Fruit fly (Drosophila melanogaster): ENCODE measurements around the gene CG15820.

CG15820 gene

DNA sequence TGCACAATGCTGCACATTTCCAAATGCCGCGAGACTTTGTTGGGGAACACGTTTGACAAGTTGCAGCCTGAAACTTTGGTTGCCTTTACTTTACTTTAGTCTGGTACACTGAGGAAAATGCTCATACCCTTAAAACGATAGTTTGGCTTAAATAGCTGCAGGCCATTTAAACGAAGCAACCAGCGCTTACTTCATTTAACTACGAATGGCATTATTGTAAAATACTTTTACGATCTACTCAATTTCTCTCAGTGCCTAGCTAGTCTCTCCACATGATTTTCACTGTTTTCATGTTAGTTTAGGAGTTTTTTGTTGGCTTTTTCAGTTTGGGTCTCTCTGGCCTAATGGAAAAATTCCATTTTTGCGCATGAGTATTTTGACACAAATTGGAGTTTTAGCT, 12.1 kb downstream of the CG15820 start (continued):
- TF ChIP-seq vnd (GFP tag; IDR thresholded peaks at IDR 0.05; ENCODE audit: partially characterized antibody) (no peak), CG14014 (GFP tag; IDR thresholded peaks at IDR 0.05) (peak; percentile 82), CG4854 (GFP tag; optimal IDR thresholded peaks at IDR 0.05) (peak; percentile 49), Ets97D (GFP tag; optimal IDR thresholded peaks at IDR 0.05) (no peak), cato (GFP tag; optimal IDR thresholded peaks at IDR 0.05; ENCODE audit: borderline replicate concordance) (peak; percentile 20), Bteb2 (GFP tag; optimal IDR thresholded peaks at IDR 0.05) (peak; percentile 24), Six4 (GFP tag; optimal IDR thresholded peaks at IDR 0.05) (peak; percentile 59), Pdp1 (GFP tag; optimal IDR thresholded peaks at IDR 0.05) (peak; percentile 47 to 55), CG43689 (GFP tag; IDR thresholded peaks at IDR 0.05) (peak; percentile 58; the same call in 1 of the 2 replicates), CG17912 (GFP tag; optimal IDR thresholded peaks at IDR 0.05) (no peak), CG8089 (GFP tag; optimal IDR thresholded peaks at IDR 0.05) (peak; percentile 46), maf-S (GFP tag; optimal IDR thresholded peaks at IDR 0.05) (peak; percentile 16), Lhr (GFP tag; optimal IDR thresholded peaks at IDR 0.05) (peak; percentile 18), ind (GFP tag; optimal IDR thresholded peaks at IDR 0.05) (peak; percentile 77), CG8281 (tag; optimal IDR thresholded peaks at IDR 0.05) (peak; percentile 30), gt (GFP tag; IDR thresholded peaks at IDR 0.05) (peak; percentile 71; the same call in 1 of the 2 replicates), BEAF-32 (GFP tag; optimal IDR thresholded peaks at IDR 0.05) (no peak), CG4707 (GFP tag; optimal IDR thresholded peaks at IDR 0.05) (peak; percentile 41), CG15696 (tag; optimal IDR thresholded peaks at IDR 0.05) (peak; percentile 33), Bgb (GFP tag; IDR thresholded peaks at IDR 0.05; ENCODE audit: partially characterized antibody) (no peak), ato (GFP tag; IDR thresholded peaks at IDR 0.05; ENCODE audit: partially characterized antibody) (no peak), Sry-β (GFP tag; optimal IDR thresholded peaks at IDR 0.05) (peak; percentile 40), Ada2b (GFP tag; IDR thresholded peaks at IDR 0.05) (peak; percentile 79), CG12219 (GFP tag; optimal IDR thresholded peaks at IDR 0.05) (peak; percentile 72), yki (optimal IDR thresholded peaks at IDR 0.05) (no peak), Doc3 (GFP tag; IDR thresholded peaks at IDR 0.05; ENCODE audit: partially characterized antibody) (no peak), CG7357 (GFP tag; IDR thresholded peaks at IDR 0.05) (peak; percentile 64), CG17612 (GFP tag; IDR thresholded peaks at IDR 0.05) (peak; percentile 20; the same call in 1 of the 2 replicates), CG17385 (GFP tag; optimal IDR thresholded peaks at IDR 0.05) (peak; percentile 70), CG10462 (GFP tag; optimal IDR thresholded peaks at IDR 0.05) (no peak), bowl (GFP tag; IDR thresholded peaks at IDR 0.05) (peak; percentile 75), nau (GFP tag; optimal IDR thresholded peaks at IDR 0.05) (peak; percentile 72), CG13624 (GFP tag; optimal IDR thresholded peaks at IDR 0.05) (peak; percentile 8), bbx (GFP tag; IDR thresholded peaks at IDR 0.05; ENCODE audit: partially characterized antibody) (no peak), CG13775 (GFP tag; optimal IDR thresholded peaks at IDR 0.05) (peak; percentile 32), CG2116 (GFP tag; optimal IDR thresholded peaks at IDR 0.05) (no peak), CG2875 (GFP tag; optimal IDR thresholded peaks at IDR 0.05) (peak; percentile 57), CG14050 (GFP tag; IDR thresholded peaks at IDR 0.05) (peak; percentile 71), CG10321 (GFP tag; IDR thresholded peaks at IDR 0.05) (peak; percentile 47; the same call in 1 of the 2 replicates), C15 (GFP tag; IDR thresholded peaks at IDR 0.05) (peak; percentile 43; the same call in 1 of the 3 replicates), CG12155 (GFP tag; optimal IDR thresholded peaks at IDR 0.05) (peak; percentile 26), cwo (GFP tag; optimal IDR thresholded peaks at IDR 0.05) (peak; percentile 37), CG14441 (GFP tag; IDR thresholded peaks at IDR 0.05) (peak; percentile 84), CG6254 (GFP tag; optimal IDR thresholded peaks at IDR 0.05) (peak; percentile 64), CG14965 (GFP tag; optimal IDR thresholded peaks at IDR 0.05; ENCODE audit: borderline replicate concordance) (peak; percentile 44), zf30C (GFP tag; optimal IDR thresholded peaks at IDR 0.05) (no peak), amos (GFP tag; IDR thresholded peaks at IDR 0.05; ENCODE audit: partially characterized antibody) (no peak), CG2120 (GFP tag; optimal IDR thresholded peaks at IDR 0.05) (peak; percentile 16), CG17328 (GFP tag; IDR thresholded peaks at IDR 0.05) (peak; percentile 91), kay (GFP tag; optimal IDR thresholded peaks at IDR 0.05) (no peak)

Measured in whole organism, embryonic.